Worm (Caenorhabditis elegans): Measurements from ENCODE around the gene Y38A10A.11.

The Y38A10A.11 gene

DNA sequence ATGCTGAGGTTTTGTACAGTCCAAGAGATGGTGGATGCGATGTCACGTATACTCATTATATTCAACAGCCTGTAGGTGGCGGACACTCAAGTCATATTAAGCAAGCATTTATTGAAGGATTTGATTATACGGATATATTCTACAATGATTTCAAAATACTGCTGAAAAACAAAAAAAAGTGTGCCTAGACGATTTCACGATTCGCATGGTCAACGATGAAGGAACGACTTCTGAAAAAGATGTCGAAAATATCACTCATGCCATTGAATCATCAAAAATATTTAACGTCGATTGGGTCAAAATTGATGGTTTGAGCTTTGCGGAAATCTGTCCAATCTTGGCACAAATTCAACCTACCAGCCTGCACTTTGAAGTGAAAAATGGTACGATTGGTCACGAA, 13.7 kb upstream of the Y38A10A.11 start:
- TF ChIP-seq sem-2 (GFP tag; optimal IDR thresholded peaks at IDR 0.05) (no peak), zip-8 (tag; optimal IDR thresholded peaks at IDR 0.05) (no peak), drap-1 (GFP tag; optimal IDR thresholded peaks at IDR 0.05) (no peak), ceh-83 (GFP tag; optimal IDR thresholded peaks at IDR 0.05) (no peak), elt-3 (tag; optimal IDR thresholded peaks at IDR 0.05) (no peak)

ce11 chrV:6112823-6113222, 9.5 kb upstream of the Y38A10A.11 start, which contains the start of gene F17A9.5:
TSS of gene F17A9.5 (minus strand) at chrV:6112997.
- TF ChIP-seq lin-13 (tag; optimal IDR thresholded peaks at IDR 0.05) (no peak), zip-8 (tag; optimal IDR thresholded peaks at IDR 0.05) (no peak), blmp-1 (tag; optimal IDR thresholded peaks at IDR 0.05) (no peak), snpc-4 (tag; optimal IDR thresholded peaks at IDR 0.05) (no peak), ztf-11 (tag; optimal IDR thresholded peaks at IDR 0.05) (no peak), lsy-2 (tag; optimal IDR thresholded peaks at IDR 0.05) (no peak), unc-62 (GFP tag; optimal IDR thresholded peaks at IDR 0.05) (no peak)

DNA sequence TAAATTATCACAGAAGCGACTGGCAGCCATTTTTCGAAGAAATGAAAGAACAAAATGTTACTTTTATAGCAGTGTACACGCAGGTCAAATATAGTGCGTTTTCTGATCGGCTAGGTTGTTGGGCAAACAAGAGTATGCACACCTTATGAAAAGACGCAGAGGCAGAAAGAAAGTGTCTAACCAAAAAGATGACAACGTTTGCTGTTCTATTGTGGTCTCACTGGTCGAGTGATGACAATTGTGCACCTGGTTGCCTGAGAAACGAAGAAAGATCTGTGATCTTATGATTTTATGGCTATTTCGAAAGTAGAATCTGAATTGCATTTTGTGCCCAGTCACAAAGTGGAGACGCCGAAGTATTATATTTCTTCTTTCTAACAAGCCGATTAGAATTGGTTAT, 7.2 kb upstream of the Y38A10A.11 start, which contains the start of gene F17A9.4:
TSS of gene F17A9.4 (minus strand) at position 97 of the 400 bp plus-strand sequence.
- TF ChIP-seq bed-3 (GFP tag; optimal IDR thresholded peaks at IDR 0.05), result no peak
- peak; percentile 9 for TF ChIP-seq pha-4 (tag; optimal IDR thresholded peaks at IDR 0.05)
- TF ChIP-seq zip-8 (tag; optimal IDR thresholded peaks at IDR 0.05), result no peak
- TF ChIP-seq sptf-1 (tag; optimal IDR thresholded peaks at IDR 0.05), result no peak

- TF ChIP-seq elt-1 (tag; optimal IDR thresholded peaks at IDR 0.05; ENCODE audit: borderline replicate concordance, insufficient read depth) (no peak), zip-8 (tag; optimal IDR thresholded peaks at IDR 0.05) (no peak), lin-13 (tag; optimal IDR thresholded peaks at IDR 0.05) (no peak), tbx-8 (GFP tag; optimal IDR thresholded peaks at IDR 0.05) (no peak), sptf-1 (tag; optimal IDR thresholded peaks at IDR 0.05) (peak; percentile 30), ceh-43 (GFP tag; optimal IDR thresholded peaks at IDR 0.05) (no peak), sem-2 (GFP tag; optimal IDR thresholded peaks at IDR 0.05) (no peak), M03D4.4 (tag; optimal IDR thresholded peaks at IDR 0.05) (no peak), ham-2 (GFP tag; optimal IDR thresholded peaks at IDR 0.05) (no peak), hlh-1 (tag; optimal IDR thresholded peaks at IDR 0.05) (no peak), ztf-11 (tag; optimal IDR thresholded peaks at IDR 0.05) (no peak), nhr-2 (tag; optimal IDR thresholded peaks at IDR 0.05) (no peak), blmp-1 (tag; optimal IDR thresholded peaks at IDR 0.05) (no peak), mab-5 (tag; optimal IDR thresholded peaks at IDR 0.05) (no peak), lin-32 (GFP tag; optimal IDR thresholded peaks at IDR 0.05) (no peak), snpc-4 (tag; optimal IDR thresholded peaks at IDR 0.05) (no peak), ceh-39 (tag; optimal IDR thresholded peaks at IDR 0.05) (no peak), mep-1 (tag; optimal IDR thresholded peaks at IDR 0.05) (no peak), lsy-2 (tag; optimal IDR thresholded peaks at IDR 0.05) (peak; percentile 37), ces-1 (GFP tag; optimal IDR thresholded peaks at IDR 0.05) (peak; percentile 29)
Measured at ce11 chrV:6107474-6107873, 4.1 kb upstream of the Y38A10A.11 start, which contains the start of gene cwf-19L1. TSS of gene cwf-19L1 (plus strand) at chrV:6107828.

ce11 chrV:6105374-6105773, 2.0 kb upstream of the Y38A10A.11 start, which contains the start of gene atf-8:
TSS of gene atf-8 (plus strand) at chrV:6105607.
- TF ChIP-seq elt-1 (tag; optimal IDR thresholded peaks at IDR 0.05; ENCODE audit: borderline replicate concordance, insufficient read depth), result no peak
- no peak for TF ChIP-seq ces-1 (GFP tag; optimal IDR thresholded peaks at IDR 0.05)
- TF ChIP-seq zip-8 (tag; optimal IDR thresholded peaks at IDR 0.05), result no peak
- no peak for TF ChIP-seq snpc-4 (tag; optimal IDR thresholded peaks at IDR 0.05)
- TF ChIP-seq blmp-1 (tag; optimal IDR thresholded peaks at IDR 0.05), result peak; percentile 99
- TF ChIP-seq sem-2 (GFP tag; optimal IDR thresholded peaks at IDR 0.05), result no peak
- TF ChIP-seq mab-5 (tag; optimal IDR thresholded peaks at IDR 0.05), result no peak
- peak; percentile 77 for TF ChIP-seq ham-2 (GFP tag; optimal IDR thresholded peaks at IDR 0.05)
- TF ChIP-seq hlh-1 (tag; optimal IDR thresholded peaks at IDR 0.05), result no peak
- no peak for TF ChIP-seq nhr-76 (tag; optimal IDR thresholded peaks at IDR 0.05)
- no peak for TF ChIP-seq flh-1 (GFP tag; optimal IDR thresholded peaks at IDR 0.05)

DNA sequence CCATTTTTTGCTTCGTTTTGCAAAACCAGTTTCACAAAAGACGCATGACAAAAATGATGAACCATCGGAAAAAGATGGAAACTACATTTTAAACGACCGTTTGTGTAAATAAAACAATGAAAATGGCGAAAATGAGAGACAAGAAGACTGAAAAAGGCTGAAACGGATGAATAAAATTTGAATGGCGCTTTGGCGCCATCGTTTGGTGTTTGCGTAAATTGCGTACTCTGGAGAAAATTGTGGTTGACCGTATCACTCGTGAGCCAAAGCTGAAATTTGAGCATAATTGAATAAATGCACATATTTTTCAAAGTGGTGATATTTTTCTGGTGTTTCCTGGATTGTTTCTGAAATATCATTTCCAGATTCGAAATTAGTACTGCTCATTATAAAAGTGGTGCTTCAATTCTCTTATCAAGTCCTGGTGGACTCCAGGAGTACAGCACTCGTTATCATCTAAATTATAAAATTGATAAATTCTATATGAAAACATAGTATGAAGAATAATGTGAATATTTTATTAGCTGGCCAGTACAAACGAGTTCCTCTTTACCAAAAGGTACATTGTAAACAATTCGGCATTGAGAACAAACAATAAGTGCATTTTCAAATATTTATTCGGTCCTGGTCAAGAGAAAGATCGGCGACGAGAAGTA, 2.0 kb downstream of the Y38A10A.11 start:
- TF ChIP-seq nhr-12 (tag; optimal IDR thresholded peaks at IDR 0.05) (no peak), unc-39 (tag; optimal IDR thresholded peaks at IDR 0.05) (no peak), pha-4 (tag; optimal IDR thresholded peaks at IDR 0.05) (peak; percentile 23), drap-1 (GFP tag; optimal IDR thresholded peaks at IDR 0.05) (no peak), snpc-4 (tag; optimal IDR thresholded peaks at IDR 0.05) (no peak), ceh-83 (GFP tag; optimal IDR thresholded peaks at IDR 0.05) (no peak)
